Worm (Caenorhabditis elegans) whole organism, L1 larva: ENCODE data around the gene F56D5.3.
A peak's percentile ranks its signal among the peaks of the same experiment; 100 is the strongest.

ENCODE experiments used
- C04F5.9 ChIP-seq: sonication (generic microtip); optimal IDR thresholded peaks from 2 replicates; lab custom pipeline; 2016; ENCODE audit warnings: missing genetic modification characterization, missing compliant biosample characterization
- F16B12.6 ChIP-seq: fragments of 150-350 bp; optimal IDR thresholded peaks from 2 replicates; lab custom pipeline; 2014; ENCODE audit warnings: missing biosample characterization, missing genetic modification characterization
- aha-1 ChIP-seq: fragments of 150-350 bp; optimal IDR thresholded peaks from 2 replicates; lab custom pipeline; 2014; ENCODE audit warnings: missing biosample characterization, missing genetic modification characterization
- aly-2 ChIP-seq: fragments of 150-350 bp; optimal IDR thresholded peaks from 2 replicates; lab custom pipeline; 2014; ENCODE audit warnings: missing biosample characterization, missing genetic modification characterization
- ama-1 ChIP-seq: fragments of 150-350 bp; optimal IDR thresholded peaks from 2 replicates; lab custom pipeline; 2014
- blmp-1 ChIP-seq: fragments of 150-350 bp; optimal IDR thresholded peaks from 2 replicates; lab custom pipeline; 2014; ENCODE audit warnings: missing biosample characterization, missing genetic modification characterization
- ceh-63 ChIP-seq: fragments of 200-800 bp; sonication (Bioruptor generic); optimal IDR thresholded peaks from 2 replicates; lab custom pipeline; 2018; ENCODE audit warnings: mild to moderate bottlenecking, missing genetic modification characterization, missing compliant biosample characterization
- ceh-8 ChIP-seq: fragments of 200-800 bp; sonication (Bioruptor generic); optimal IDR thresholded peaks from 2 replicates; lab custom pipeline; 2018; ENCODE audit warnings: mild to moderate bottlenecking, missing genetic modification characterization, moderate library complexity, missing compliant biosample characterization
- ceh-82 ChIP-seq, 3 experiments: fragments of 150-350 bp in 1 of 3; sonication (generic microtip) in 2 of 3; optimal IDR thresholded peaks; 2 replicates each; lab custom pipeline; 2014 to 2017; ENCODE audit warnings: missing biosample characterization in 3 of 3, missing genetic modification characterization in 3 of 3
- ceh-88 ChIP-seq: fragments of 200-800 bp; sonication (Bioruptor generic); IDR thresholded peaks from 2 replicates; pipeline ENCODE4 v1.3.6; 2022; ENCODE audit warnings: missing genetic modification characterization, missing compliant biosample characterization
- ceh-90 ChIP-seq: sonication (generic microtip); optimal IDR thresholded peaks from 2 replicates; lab custom pipeline; 2016; ENCODE audit warnings: missing genetic modification characterization, missing compliant biosample characterization
- ces-1 ChIP-seq: fragments of 150-350 bp; optimal IDR thresholded peaks from 2 replicates; lab custom pipeline; 2014; ENCODE audit warnings: missing biosample characterization, missing genetic modification reagents, missing genetic modification characterization
- dsc-1 ChIP-seq: sonication (generic microtip); optimal IDR thresholded peaks from 2 replicates; lab custom pipeline; 2016; ENCODE audit warnings: mild to moderate bottlenecking, missing genetic modification characterization, missing compliant biosample characterization
- egl-13 ChIP-seq: sonication (generic microtip); optimal IDR thresholded peaks from 2 replicates; lab custom pipeline; 2016; ENCODE audit warnings: missing genotype, missing genetic modification reagents, missing genetic modification characterization, missing compliant biosample characterization
- elt-2 ChIP-seq: sonication (generic microtip); optimal IDR thresholded peaks from 2 replicates; lab custom pipeline; 2016; ENCODE audit warnings: missing genetic modification characterization, mild to moderate bottlenecking, inconsistent platforms, missing compliant biosample characterization, missing genetic modification reagents
- elt-3 ChIP-seq, 6 experiments: fragments of 150-350 bp in 1 of 6; sonication (generic microtip); optimal IDR thresholded peaks; 2 replicates each; lab custom pipeline; 2017 to 2018; ENCODE audit warnings: missing biosample characterization in 6 of 6, missing genetic modification characterization in 6 of 6, inconsistent platforms in 1 of 6
- ets-5 ChIP-seq: fragments of 200-800 bp; sonication (Bioruptor generic); IDR thresholded peaks from 2 replicates; pipeline ENCODE4 v1.3.6; 2022; ENCODE audit warnings: missing genetic modification characterization, missing compliant biosample characterization
- fkh-10 ChIP-seq: sonication (generic microtip); optimal IDR thresholded peaks from 2 replicates; lab custom pipeline; 2017; ENCODE audit warnings: missing biosample characterization, missing genetic modification reagents, missing genetic modification characterization
- fkh-8 ChIP-seq: sonication (generic microtip); optimal IDR thresholded peaks from 2 replicates; lab custom pipeline; 2016; ENCODE audit warnings: mild to moderate bottlenecking, missing genetic modification characterization, missing compliant biosample characterization
- fos-1 ChIP-seq: fragments of 150-350 bp; optimal IDR thresholded peaks from 2 replicates; lab custom pipeline; 2014; ENCODE audit warnings: missing biosample characterization, missing genetic modification characterization
- grh-1 ChIP-seq: fragments of 200-800 bp; sonication (Bioruptor generic); IDR thresholded peaks from 2 replicates; pipeline ENCODE4 v1.3.6; 2022; ENCODE audit warnings: missing genetic modification reagents, missing genetic modification characterization, missing compliant biosample characterization
- hpl-2 ChIP-seq: fragments of 150-350 bp; optimal IDR thresholded peaks from 2 replicates; lab custom pipeline; 2014; ENCODE audit warnings: missing biosample characterization, missing genetic modification reagents, missing genetic modification characterization
- isw-1 ChIP-seq: fragments of 200-800 bp; sonication (Bioruptor generic); IDR thresholded peaks from 2 replicates; pipeline ENCODE4 v1.3.6; 2022; ENCODE audit warnings: missing genetic modification characterization, missing compliant biosample characterization
- lin-13 ChIP-seq: fragments of 150-350 bp; optimal IDR thresholded peaks from 2 replicates; lab custom pipeline; 2014; ENCODE audit warnings: missing biosample characterization, missing genetic modification reagents, missing genetic modification characterization
- lin-15B ChIP-seq: fragments of 150-350 bp; sonication (generic microtip); optimal IDR thresholded peaks from 3 replicates; lab custom pipeline; 2014; ENCODE audit warnings: missing biosample characterization, missing genetic modification characterization
- lin-35 ChIP-seq, 2 experiments: fragments of 150-350 bp; optimal IDR thresholded peaks; 2 replicates each; lab custom pipeline; 2014; ENCODE audit warnings: missing biosample characterization in 2 of 2, missing genetic modification characterization in 2 of 2, missing genetic modification reagents in 2 of 2
- lin-39 ChIP-seq: fragments of 150-350 bp; optimal IDR thresholded peaks from 2 replicates; lab custom pipeline; 2014; ENCODE audit warnings: missing biosample characterization, missing genetic modification reagents, missing genetic modification characterization
- lir-3 ChIP-seq: sonication (generic microtip); optimal IDR thresholded peaks from 2 replicates; lab custom pipeline; 2016; ENCODE audit warnings: mild to moderate bottlenecking, missing genetic modification characterization, moderate library complexity, missing compliant biosample characterization; ENCODE audit not compliant: poor library complexity
- lsy-2 ChIP-seq, 2 experiments: fragments of 150-350 bp; optimal IDR thresholded peaks; 2 replicates each; lab custom pipeline; 2014; ENCODE audit warnings: missing biosample characterization in 2 of 2, missing genetic modification characterization in 2 of 2
- mab-9 ChIP-seq: fragments of 200-800 bp; sonication (Bioruptor generic); IDR thresholded peaks from 2 replicates; pipeline ENCODE4 v1.3.6; 2022; ENCODE audit warnings: missing genetic modification reagents, missing genetic modification characterization, missing compliant biosample characterization
- mep-1 ChIP-seq: fragments of 150-350 bp; optimal IDR thresholded peaks from 2 replicates; lab custom pipeline; 2014; ENCODE audit warnings: missing biosample characterization, missing genetic modification characterization
- nhr-19 ChIP-seq: fragments of 200-800 bp; sonication (Bioruptor generic); conservative IDR thresholded peaks from 2 replicates; pipeline ENCODE4 v1.3.6; 2022; ENCODE audit warnings: missing genetic modification characterization, missing compliant biosample characterization
- nhr-20 ChIP-seq: sonication (generic microtip); optimal IDR thresholded peaks from 2 replicates; lab custom pipeline; 2016; ENCODE audit warnings: mild to moderate bottlenecking, missing genetic modification characterization, missing compliant biosample characterization
- nhr-237 ChIP-seq: fragments of 150-350 bp; optimal IDR thresholded peaks from 2 replicates; lab custom pipeline; 2014; ENCODE audit warnings: missing biosample characterization, missing genetic modification characterization
- nhr-47 ChIP-seq: sonication (generic microtip); optimal IDR thresholded peaks from 2 replicates; lab custom pipeline; 2016; ENCODE audit warnings: mild to moderate bottlenecking, missing genetic modification characterization, moderate library complexity, missing compliant biosample characterization
- nhr-71 ChIP-seq: sonication (generic microtip); optimal IDR thresholded peaks from 2 replicates; lab custom pipeline; 2016; ENCODE audit warnings: mild to moderate bottlenecking, missing genetic modification characterization, moderate library complexity, missing compliant biosample characterization
- nhr-84 ChIP-seq: sonication (generic microtip); optimal IDR thresholded peaks from 2 replicates; lab custom pipeline; 2017; ENCODE audit warnings: missing biosample characterization, missing genetic modification characterization
- nhr-90 ChIP-seq: sonication (generic microtip); optimal IDR thresholded peaks from 2 replicates; lab custom pipeline; 2016; ENCODE audit warnings: mild to moderate bottlenecking, missing genetic modification characterization, missing compliant biosample characterization; ENCODE audit not compliant: poor library complexity
- pag-3 ChIP-seq: sonication (generic microtip); optimal IDR thresholded peaks from 2 replicates; lab custom pipeline; 2017; ENCODE audit warnings: missing genetic modification characterization, mild to moderate bottlenecking, missing compliant biosample characterization, antibody characterized with exemption, borderline replicate concordance; ENCODE audit not compliant: insufficient read depth
- pax-3 ChIP-seq: fragments of 200-800 bp; sonication (Bioruptor generic); optimal IDR thresholded peaks from 2 replicates; lab custom pipeline; 2018; ENCODE audit warnings: mild to moderate bottlenecking, missing genetic modification characterization, moderate library complexity, missing compliant biosample characterization
- pqm-1 ChIP-seq: sonication (generic microtip); optimal IDR thresholded peaks from 3 replicates; lab custom pipeline; 2017; ENCODE audit warnings: missing biosample characterization, missing genetic modification characterization
- rnt-1 ChIP-seq: sonication (generic microtip); optimal IDR thresholded peaks from 2 replicates; lab custom pipeline; 2016; ENCODE audit warnings: mild to moderate bottlenecking, missing genetic modification characterization, moderate library complexity, missing compliant biosample characterization
- skn-1 ChIP-seq: fragments of 150-350 bp; optimal IDR thresholded peaks from 2 replicates; lab custom pipeline; 2014; ENCODE audit warnings: missing biosample characterization, missing genetic modification characterization
- snpc-4 ChIP-seq: fragments of 150-350 bp; optimal IDR thresholded peaks from 2 replicates; lab custom pipeline; 2014; ENCODE audit warnings: missing biosample characterization, missing genetic modification characterization
- snu-23 ChIP-seq: sonication (generic microtip); optimal IDR thresholded peaks from 2 replicates; lab custom pipeline; 2016; ENCODE audit warnings: missing genetic modification characterization, missing compliant biosample characterization
- sptf-1 ChIP-seq: fragments of 150-350 bp; optimal IDR thresholded peaks from 2 replicates; lab custom pipeline; 2014; ENCODE audit warnings: missing biosample characterization, missing genetic modification characterization
- swsn-7 ChIP-seq: sonication (generic microtip); optimal IDR thresholded peaks from 2 replicates; lab custom pipeline; 2016; ENCODE audit warnings: missing genetic modification characterization, missing compliant biosample characterization
- tbx-2 ChIP-seq: sonication (generic microtip); optimal IDR thresholded peaks from 2 replicates; lab custom pipeline; 2016; ENCODE audit warnings: missing genetic modification characterization, missing compliant biosample characterization
- tlp-1 ChIP-seq: fragments of 150-350 bp; optimal IDR thresholded peaks from 2 replicates; lab custom pipeline; 2014; ENCODE audit warnings: missing biosample characterization, missing genetic modification characterization
- unc-30 ChIP-seq: sonication (generic microtip); optimal IDR thresholded peaks from 2 replicates; lab custom pipeline; 2017; ENCODE audit warnings: missing biosample characterization, missing genetic modification characterization
- unc-86 ChIP-seq: sonication (generic microtip); optimal IDR thresholded peaks from 2 replicates; lab custom pipeline; 2016; ENCODE audit warnings: missing genetic modification characterization, missing compliant biosample characterization
- unc-98 ChIP-seq: fragments of 200-800 bp; sonication (Bioruptor generic); IDR thresholded peaks from 2 replicates; pipeline ENCODE4 v1.3.6; 2022; ENCODE audit warnings: missing genetic modification characterization, missing compliant biosample characterization
- vab-15 ChIP-seq: sonication (generic microtip); optimal IDR thresholded peaks from 2 replicates; lab custom pipeline; 2017; ENCODE audit warnings: missing genotype, mild to moderate bottlenecking, missing genetic modification characterization, missing compliant biosample characterization
- xbp-1 ChIP-seq: sonication (generic microtip); optimal IDR thresholded peaks from 2 replicates; lab custom pipeline; 2016; ENCODE audit warnings: missing genetic modification characterization, missing compliant biosample characterization
- ztf-4 ChIP-seq: fragments of 150-350 bp; optimal IDR thresholded peaks from 2 replicates; lab custom pipeline; 2014; ENCODE audit warnings: missing biosample characterization, missing genetic modification characterization

F56D5.3 gene

DNA sequence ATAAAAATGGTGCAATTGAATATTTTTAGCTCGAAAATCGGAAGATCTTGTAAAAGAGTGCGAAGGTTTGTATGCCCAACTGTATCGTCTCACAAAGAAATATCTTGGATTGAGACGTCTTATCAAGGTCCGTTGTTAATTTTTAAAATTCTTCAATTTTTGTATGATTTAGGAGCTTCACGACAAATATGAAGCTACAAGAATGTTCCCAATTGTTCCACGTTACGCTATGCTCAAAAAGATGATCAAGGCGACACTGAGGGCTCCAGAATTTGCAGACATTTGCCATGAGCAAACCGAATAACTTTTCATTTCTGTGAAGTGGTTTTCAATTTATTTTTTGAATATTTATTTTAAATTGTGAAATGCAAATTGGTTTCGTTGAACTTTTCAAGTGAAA lies 41.4 kb downstream of the F56D5.3 start:
- TF ChIP-seq mep-1 (tag; lab: Kevin White, UChicago) (peak; percentile 40), elt-2 (tag; lab: Kevin White, UChicago) (peak; percentile 29), aly-2 (tag; lab: Kevin White, UChicago) (peak; percentile 95), tbx-2 (no peak), pag-3 (no peak), unc-86 (no peak), lin-35 (GFP tag; optimal IDR thresholded peaks at IDR 0.05; lab: Kevin White, UChicago) (no peak), aha-1 (tag; lab: Kevin White, UChicago) (no peak), ces-1 (no peak), elt-3 (tag; optimal IDR thresholded peaks at IDR 0.05; lab: Kevin White, UChicago) (peak in 1 of 6 experiments; percentile 22), grh-1 (GFP tag; lab: Robert Waterston, UW) (no peak), lin-13 (GFP tag; lab: Kevin White, UChicago) (no peak), ceh-8 (GFP tag; lab: Kevin White, UChicago) (no peak), sptf-1 (tag; lab: Kevin White, UChicago) (no peak), nhr-84 (tag; lab: Kevin White, UChicago) (no peak), fkh-8 (tag; lab: Kevin White, UChicago) (no peak), nhr-71 (tag; lab: Kevin White, UChicago) (peak; percentile 74), nhr-19 (peak; percentile 56), ceh-82 (tag; optimal IDR thresholded peaks at IDR 0.05; lab: Kevin White, UChicago) (no peak), F16B12.6 (tag; lab: Kevin White, UChicago) (no peak), nhr-47 (tag; lab: Kevin White, UChicago) (peak; percentile 8), unc-30 (no peak), lir-3 (tag; lab: Kevin White, UChicago) (no peak), unc-98 (GFP tag; lab: Robert Waterston, UW) (no peak), ama-1 (lab: Kevin White, UChicago) (peak; percentile 80), tlp-1 (tag; lab: Kevin White, UChicago) (no peak), snu-23 (peak; percentile 72), lin-39 (tag; lab: Kevin White, UChicago) (no peak), dsc-1 (tag; lab: Kevin White, UChicago) (no peak), C04F5.9 (no peak), blmp-1 (tag; lab: Kevin White, UChicago) (no peak), xbp-1 (tag; lab: Kevin White, UChicago) (no peak), pax-3 (no peak), nhr-20 (tag; lab: Kevin White, UChicago) (peak; percentile 56), snpc-4 (no peak), isw-1 (GFP tag; lab: Robert Waterston, UW) (no peak), swsn-7 (tag; lab: Kevin White, UChicago) (peak; percentile 24), fos-1 (no peak), lsy-2 (tag; optimal IDR thresholded peaks at IDR 0.05; lab: Kevin White, UChicago) (peak in 1 of 2 experiments; percentile 45), skn-1 (tag; lab: Kevin White, UChicago) (no peak), ztf-4 (tag; lab: Kevin White, UChicago) (peak; percentile 59), ceh-63 (no peak), hpl-2 (GFP tag; lab: Kevin White, UChicago) (no peak), egl-13 (tag; lab: Kevin White, UChicago) (no peak), rnt-1 (tag; lab: Kevin White, UChicago) (no peak), fkh-10 (GFP tag; lab: Kevin White, UChicago) (no peak), mab-9 (no peak), lin-15B (no peak), nhr-90 (tag; lab: Kevin White, UChicago) (peak; percentile 71), ceh-88 (GFP tag; lab: Robert Waterston, UW) (no peak), vab-15 (tag; lab: Kevin White, UChicago) (no peak), nhr-237 (tag; lab: Kevin White, UChicago) (no peak), ets-5 (GFP tag; lab: Robert Waterston, UW) (no peak), ceh-90 (tag; lab: Kevin White, UChicago) (no peak), pqm-1 (no peak)
